Fruit fly (Drosophila melanogaster) whole organism, embryonic: ENCODE data around the gene CG32700.
A peak's percentile ranks its signal among the peaks of the same experiment; 100 is the strongest.

Source experiments
- Adf1 ChIP-seq: fragments of 200-800 bp; sonication (Bioruptor generic); IDR thresholded peaks from 2 replicates; pipeline ENCODE4 v1.3.6; 2022; ENCODE audit warnings: missing biosample characterization, missing genetic modification characterization
- Atf6 ChIP-seq: fragments of 200-800 bp; sonication (Bioruptor generic); IDR thresholded peaks from 2 replicates; pipeline ENCODE4 v1.3.6; 2022; ENCODE audit warnings: missing biosample characterization, missing genetic modification characterization
- Awh ChIP-seq: fragments of 200-800 bp; sonication (Bioruptor generic); IDR thresholded peaks from 2 replicates; pipeline ENCODE4, ENCODE4 v1.3.6; 2022; ENCODE audit warnings: missing biosample characterization, missing genetic modification characterization
- Bgb ChIP-seq: fragments of 200-800 bp; sonication (Bioruptor generic); IDR thresholded peaks from 2 replicates; pipeline ENCODE4 v1.3.6; 2022; ENCODE audit warnings: missing biosample characterization, missing genetic modification characterization; ENCODE audit not compliant: partially characterized antibody
- Bteb2 ChIP-seq: fragments of 200-800 bp; sonication (Bioruptor generic); optimal IDR thresholded peaks from 2 replicates; lab custom pipeline; 2016; ENCODE audit warnings: missing biosample characterization, missing genetic modification characterization
- CG10543 ChIP-seq: fragments of 200-800 bp; sonication (Bioruptor generic); optimal IDR thresholded peaks from 3 replicates; lab custom pipeline; 2017; ENCODE audit warnings: missing biosample characterization, mild to moderate bottlenecking, missing genetic modification characterization, moderate library complexity
- CG11504 ChIP-seq: fragments of 200-800 bp; sonication (Bioruptor generic); optimal IDR thresholded peaks from 3 replicates; lab custom pipeline; 2019; ENCODE audit warnings: missing biosample characterization, mild to moderate bottlenecking, missing genetic modification characterization, moderate library complexity
- CG12391 ChIP-seq: fragments of 200-800 bp; sonication (Bioruptor generic); optimal IDR thresholded peaks from 3 replicates; lab custom pipeline; 2018; ENCODE audit warnings: missing biosample characterization, mild to moderate bottlenecking, missing genetic modification characterization, moderate library complexity
- CG13287 ChIP-seq: fragments of 200-800 bp; sonication (Bioruptor generic); IDR thresholded peaks from 2 replicates; pipeline ENCODE4 v1.3.6; 2022; ENCODE audit warnings: missing biosample characterization, missing genetic modification characterization; ENCODE audit not compliant: partially characterized antibody
- CG13894 ChIP-seq: fragments of 200-800 bp; sonication (Bioruptor generic); optimal IDR thresholded peaks from 3 replicates; lab custom pipeline; 2018; ENCODE audit warnings: missing biosample characterization, mild to moderate bottlenecking, missing genetic modification characterization, moderate library complexity
- CG15479 ChIP-seq: fragments of 200-800 bp; sonication (Bioruptor generic); optimal IDR thresholded peaks from 3 replicates; lab custom pipeline; 2019; ENCODE audit warnings: missing biosample characterization, mild to moderate bottlenecking, missing genetic modification characterization, moderate library complexity
- CG16863 ChIP-seq: fragments of 200-800 bp; sonication (Bioruptor generic); optimal IDR thresholded peaks from 3 replicates; lab custom pipeline; 2016; ENCODE audit warnings: missing biosample characterization, missing genetic modification characterization
- CG18262 ChIP-seq: fragments of 200-800 bp; optimal IDR thresholded peaks from 3 replicates; lab custom pipeline; 2019; ENCODE audit warnings: missing biosample characterization, mild to moderate bottlenecking, missing genetic modification characterization, moderate library complexity
- CG34376 ChIP-seq: fragments of 200-800 bp; sonication (Bioruptor generic); optimal IDR thresholded peaks from 2 replicates; lab custom pipeline; 2018; ENCODE audit warnings: missing biosample characterization, mild to moderate bottlenecking, missing genetic modification characterization
- CG8089 ChIP-seq: fragments of 200-800 bp; sonication (Bioruptor generic); optimal IDR thresholded peaks from 3 replicates; lab custom pipeline; 2016; ENCODE audit warnings: missing biosample characterization, missing genetic modification characterization
- CG8290 ChIP-seq, 3 experiments: fragments of 200-800 bp; sonication (Bioruptor generic); optimal IDR thresholded peaks; 2 replicates each; lab custom pipeline; 2016 to 2019; ENCODE audit warnings: missing biosample characterization in 3 of 3, missing genetic modification characterization in 3 of 3, mild to moderate bottlenecking in 2 of 3, moderate library complexity in 1 of 3
- Dbx ChIP-seq: fragments of 200-800 bp; sonication (Bioruptor generic); IDR thresholded peaks from 3 replicates; pipeline ENCODE4 v1.3.6; 2022; ENCODE audit warnings: missing biosample characterization, missing genetic modification characterization
- E2f1 ChIP-seq: fragments of 200-800 bp; sonication (Bioruptor generic); IDR thresholded peaks from 2 replicates; pipeline ENCODE4 v1.3.6; 2022; ENCODE audit warnings: missing biosample characterization, missing genetic modification characterization
- ERR ChIP-seq: fragments of 200-800 bp; sonication (Bioruptor generic); optimal IDR thresholded peaks from 2 replicates; lab custom pipeline; 2016; ENCODE audit warnings: missing biosample characterization, missing genetic modification characterization
- GATAe ChIP-seq: fragments of 200-800 bp; sonication (Bioruptor generic); conservative IDR thresholded peaks from 2 replicates; pipeline ENCODE4 v1.3.6; 2022; ENCODE audit warnings: missing biosample characterization, missing genetic modification characterization
- Hmr ChIP-seq: fragments of 200-800 bp; sonication (Bioruptor generic); optimal IDR thresholded peaks from 3 replicates; lab custom pipeline; 2017; ENCODE audit warnings: mild to moderate bottlenecking, missing biosample characterization, missing genetic modification reagents, missing genetic modification characterization
- Kr ChIP-seq: fragments of 200-800 bp; sonication (Bioruptor generic); optimal IDR thresholded peaks from 2 replicates; lab custom pipeline; 2017; ENCODE audit warnings: missing biosample characterization, mild to moderate bottlenecking, missing genetic modification characterization
- Med ChIP-seq: fragments of 200-800 bp; sonication (Bioruptor generic); peaks from one replicate; lab custom pipeline; 2016; ENCODE audit warnings: missing biosample characterization, missing genetic modification characterization, mild to moderate bottlenecking, inconsistent platforms, moderate library complexity
- abd-A ChIP-seq: fragments of 200-800 bp; sonication (Bioruptor generic); optimal IDR thresholded peaks from 3 replicates; lab custom pipeline; 2019; ENCODE audit warnings: missing biosample characterization, mild to moderate bottlenecking, missing genetic modification characterization, moderate library complexity
- bigmax ChIP-seq: fragments of 200-800 bp; sonication (Bioruptor generic); optimal IDR thresholded peaks from 2 replicates; lab custom pipeline; 2018; ENCODE audit warnings: missing biosample characterization, mild to moderate bottlenecking, missing genetic modification characterization
- chinmo ChIP-seq: fragments of 200-800 bp; sonication (Bioruptor generic); IDR thresholded peaks from 4 replicates; pipeline ENCODE4 v1.3.6; 2022; ENCODE audit warnings: missing biosample characterization, missing genetic modification characterization; ENCODE audit not compliant: partially characterized antibody
- ci ChIP-seq: fragments of 200-800 bp; sonication (Bioruptor generic); IDR thresholded peaks from 3 replicates; pipeline ENCODE4 v1.3.6; 2022; ENCODE audit warnings: missing biosample characterization, missing genetic modification characterization
- crol ChIP-seq: fragments of 200-800 bp; sonication (Bioruptor generic); IDR thresholded peaks from 2 replicates; pipeline ENCODE4 v1.3.6; 2022; ENCODE audit warnings: missing biosample characterization, missing genetic modification characterization
- dpn ChIP-seq, 2 experiments: fragments of 200-800 bp; sonication (Bioruptor generic); optimal IDR thresholded peaks; 3 replicates each; lab custom pipeline; 2016; ENCODE audit warnings: missing biosample characterization in 2 of 2, missing genetic modification characterization in 2 of 2
- exex ChIP-seq: fragments of 200-800 bp; sonication (Bioruptor generic); optimal IDR thresholded peaks from 4 replicates; lab custom pipeline; 2018; ENCODE audit warnings: missing biosample characterization, mild to moderate bottlenecking, missing genetic modification characterization, moderate library complexity
- fu2 ChIP-seq: fragments of 200-800 bp; sonication (Bioruptor generic); optimal IDR thresholded peaks from 2 replicates; lab custom pipeline; 2016; ENCODE audit warnings: missing biosample characterization, missing genetic modification characterization
- gro ChIP-seq: fragments of 200-800 bp; sonication (Bioruptor generic); optimal IDR thresholded peaks from 2 replicates; lab custom pipeline; 2016; ENCODE audit warnings: missing biosample characterization, missing genetic modification characterization
- gsb-n ChIP-seq: fragments of 200-800 bp; sonication (Bioruptor generic); optimal IDR thresholded peaks from 3 replicates; lab custom pipeline; 2018; ENCODE audit warnings: missing biosample characterization, mild to moderate bottlenecking, missing genetic modification characterization
- klu ChIP-seq: fragments of 200-800 bp; sonication (Bioruptor generic); IDR thresholded peaks from 2 replicates; pipeline ENCODE4 v1.3.6; 2022; ENCODE audit warnings: missing biosample characterization, missing genetic modification characterization
- lab ChIP-seq: fragments of 200-800 bp; sonication (Bioruptor generic); optimal IDR thresholded peaks from 3 replicates; lab custom pipeline; 2017; ENCODE audit warnings: missing biosample characterization, missing genetic modification characterization, mild to moderate bottlenecking, moderate library complexity, missing genetic modification reagents
- mirr ChIP-seq: fragments of 200-800 bp; sonication (Bioruptor generic); optimal IDR thresholded peaks from 3 replicates; lab custom pipeline; 2018; ENCODE audit warnings: missing biosample characterization, mild to moderate bottlenecking, missing genetic modification characterization
- mld ChIP-seq: fragments of 200-800 bp; sonication (Bioruptor generic); IDR thresholded peaks from 3 replicates; pipeline ENCODE4 v1.3.6; 2022; ENCODE audit warnings: missing biosample characterization, missing genetic modification characterization; ENCODE audit not compliant: partially characterized antibody
- onecut ChIP-seq: fragments of 200-800 bp; sonication (Bioruptor generic); IDR thresholded peaks from 2 replicates; pipeline ENCODE4 v1.3.6; 2022; ENCODE audit warnings: missing biosample characterization, missing genetic modification characterization
- sd ChIP-seq: fragments of 200-800 bp; sonication (Bioruptor generic); optimal IDR thresholded peaks from 3 replicates; lab custom pipeline; 2018; ENCODE audit warnings: missing biosample characterization, mild to moderate bottlenecking, missing genetic modification characterization, moderate library complexity
- sens ChIP-seq: fragments of 200-800 bp; sonication (Bioruptor generic); peaks from one replicate; lab custom pipeline; 2016; ENCODE audit warnings: missing biosample characterization, missing genetic modification characterization
- sisA ChIP-seq: fragments of 200-800 bp; sonication (Bioruptor generic); IDR thresholded peaks from 2 replicates; pipeline ENCODE4 v1.3.6; 2022; ENCODE audit warnings: missing biosample characterization, missing genetic modification characterization
- slbo ChIP-seq: fragments of 200-800 bp; sonication (Bioruptor generic); IDR thresholded peaks from 2 replicates; pipeline ENCODE4 v1.3.6; 2022; ENCODE audit warnings: missing biosample characterization, missing genetic modification characterization
- sr ChIP-seq: fragments of 200-800 bp; sonication (Bioruptor generic); IDR thresholded peaks from 3 replicates; pipeline ENCODE4 v1.3.6; 2022; ENCODE audit warnings: missing biosample characterization, missing genetic modification characterization
- sug ChIP-seq: fragments of 200-800 bp; optimal IDR thresholded peaks from 2 replicates; lab custom pipeline; 2019; ENCODE audit warnings: missing biosample characterization, mild to moderate bottlenecking, missing genetic modification characterization, moderate library complexity
- tll ChIP-seq, 2 experiments: fragments of 200-800 bp in 1 of 2; fragments of >200 bp in 1 of 2; sonication (Bioruptor generic) in 1 of 2; optimal IDR thresholded peaks; 2 replicates each; lab custom pipeline; 2017 to 2019; ENCODE audit warnings: missing biosample characterization in 2 of 2, missing genetic modification characterization in 2 of 2, mild to moderate bottlenecking in 1 of 2, moderate library complexity in 1 of 2
- twi ChIP-seq: fragments of 200-800 bp; optimal IDR thresholded peaks from 2 replicates; lab custom pipeline; 2019; ENCODE audit warnings: missing biosample characterization, mild to moderate bottlenecking, missing genetic modification characterization, moderate library complexity
- z ChIP-seq: fragments of 200-800 bp; sonication (Bioruptor generic); IDR thresholded peaks from 3 replicates; pipeline ENCODE4 v1.3.6; 2022; ENCODE audit warnings: missing biosample characterization, missing genetic modification characterization

The CG32700 gene

dm6 chrX:9599158-9600082 lies 48.8 kb upstream of the CG32700 start:
- peak; percentile 25 for TF ChIP-seq ERR (GFP tag; lab: Kevin White, UChicago)
- TF ChIP-seq chinmo (GFP tag; lab: Robert Waterston, UW), result 0 out of 4 replicates have a peak, but pooled peaks have one; percentile 53
- peak; percentile 96 for TF ChIP-seq bigmax
- TF ChIP-seq Hmr (GFP tag; lab: Kevin White, UChicago), result peak; percentile 12
- TF ChIP-seq CG8089, result no peak
- peak; percentile 78; the same call in 1 of the 2 replicates for TF ChIP-seq Adf1 (GFP tag; lab: Robert Waterston, UW)
- peak; percentile 52 for TF ChIP-seq Awh
- peak; percentile 63 for TF ChIP-seq exex
- no peak for TF ChIP-seq E2f1 (GFP tag; lab: Robert Waterston, UW)
- no peak for TF ChIP-seq gsb-n (tag; lab: Kevin White, UChicago)
- peak; percentile 75 for TF ChIP-seq abd-A (tag; lab: Kevin White, UChicago)
- TF ChIP-seq CG12391, result no peak
- TF ChIP-seq crol (GFP tag; lab: Robert Waterston, UW), result peak; percentile 63
- no peak for TF ChIP-seq CG18262 (tag; lab: Kevin White, UChicago)
- TF ChIP-seq CG8290 (GFP tag; optimal IDR thresholded peaks at IDR 0.05; lab: Kevin White, UChicago), result no peak
- peak in 1 of 2 experiments; percentile 51 for TF ChIP-seq CG8290 (tag; optimal IDR thresholded peaks at IDR 0.05; lab: Kevin White, UChicago)
- peak; percentile 29 for TF ChIP-seq sd
- TF ChIP-seq CG34376 (GFP tag; lab: Kevin White, UChicago), result peak; percentile 17
- no peak for TF ChIP-seq sisA (GFP tag; lab: Robert Waterston, UW)
- TF ChIP-seq Bteb2 (GFP tag; lab: Kevin White, UChicago), result no peak
- TF ChIP-seq Kr (GFP tag; lab: Kevin White, UChicago), result no peak
- TF ChIP-seq Med (GFP tag; lab: Kevin White, UChicago), result peak; percentile 73
- peak; percentile 3 for TF ChIP-seq gro
- TF ChIP-seq tll (GFP tag; optimal IDR thresholded peaks at IDR 0.05; lab: Kevin White, UChicago), result no peak
- peak; percentile 18 for TF ChIP-seq lab (GFP tag; lab: Kevin White, UChicago)
- 0 out of 2 replicates have a peak, but pooled peaks have one; percentile 39 for TF ChIP-seq klu (GFP tag; lab: Robert Waterston, UW)
- TF ChIP-seq onecut, result peak; percentile 45
- TF ChIP-seq fu2 (GFP tag; lab: Kevin White, UChicago), result no peak
- TF ChIP-seq CG15479 (GFP tag; lab: Kevin White, UChicago), result peak; percentile 70
- no peak for TF ChIP-seq CG16863 (GFP tag; lab: Kevin White, UChicago)
- TF ChIP-seq Dbx (GFP tag; lab: Robert Waterston, UW), result no peak
- TF ChIP-seq z, result peak; percentile 47; the same call in 1 of the 3 replicates
- TF ChIP-seq sug, result peak; percentile 67
- no peak for TF ChIP-seq mld (GFP tag; lab: Robert Waterston, UW)
- TF ChIP-seq dpn (GFP tag; optimal IDR thresholded peaks at IDR 0.05; lab: Kevin White, UChicago), result no peak
- TF ChIP-seq ci, result 0 out of 3 replicates have a peak, but pooled peaks have one; percentile 20
- no peak for TF ChIP-seq twi (tag; lab: Kevin White, UChicago)
- peak; percentile 75 for TF ChIP-seq sr (GFP tag; lab: Robert Waterston, UW)
- TF ChIP-seq sens (GFP tag; lab: Kevin White, UChicago), result peak; percentile 73
- TF ChIP-seq CG13287, result peak; percentile 24; the same call in 1 of the 2 replicates
- TF ChIP-seq CG10543, result peak; percentile 14
- peak; percentile 76 for TF ChIP-seq CG13894 (tag; lab: Kevin White, UChicago)
- 0 out of 2 replicates have a peak, but pooled peaks have one; percentile 16 for TF ChIP-seq GATAe (GFP tag; lab: Robert Waterston, UW)
- 0 out of 2 replicates have a peak, but pooled peaks have one; percentile 8 for TF ChIP-seq Bgb (GFP tag; lab: Robert Waterston, UW)
- peak; percentile 32 for TF ChIP-seq CG11504 (tag; lab: Kevin White, UChicago)
- no peak for TF ChIP-seq slbo (GFP tag; lab: Robert Waterston, UW)
- TF ChIP-seq mirr (GFP tag; lab: Kevin White, UChicago), result peak; percentile 40
- 0 out of 2 replicates have a peak, but pooled peaks have one; percentile 9 for TF ChIP-seq Atf6 (GFP tag; lab: Robert Waterston, UW)
